Fruit fly (Drosophila melanogaster) whole organism, wandering third instar larva: ENCODE data around the gene CSN6.

Source experiments
- Dif ChIP-seq: fragments of 200-275, 200-300 bp; sonication (Bioruptor generic); optimal IDR thresholded peaks from 2 replicates; lab custom pipeline; 2018; ENCODE audit warnings: missing biosample characterization, missing genetic modification characterization; ENCODE audit not compliant: partially characterized antibody
- Vsx2 ChIP-seq: fragments of 200-300, 225-300 bp; sonication (Bioruptor generic); optimal IDR thresholded peaks from 2 replicates; lab custom pipeline; 2018; ENCODE audit warnings: missing biosample characterization, missing genetic modification characterization; ENCODE audit not compliant: partially characterized antibody
- sv ChIP-seq: fragments of 200-800 bp; sonication (Bioruptor generic); optimal IDR thresholded peaks from 3 replicates; lab custom pipeline; 2016; ENCODE audit warnings: missing biosample characterization, missing genetic modification characterization

- no peak for TF ChIP-seq Vsx2 (GFP tag; lab: Kevin White, UChicago)
- no peak for TF ChIP-seq Dif (GFP tag; lab: Kevin White, UChicago)
- no peak for TF ChIP-seq sv (GFP tag; lab: Kevin White, UChicago)
Observed at dm6 chr3R:22629174-22629573, 48.6 kb downstream of the CSN6 start.
